Comparison of ENCODE assay signal across 6 worm cellular contexts in genomic region chrX:2972272-2973042, ce11.
TF ChIP-seq lines count a peak whose summit lies in the region.

No protein-coding gene starts in this region.

TF ChIP-seq in whole organism, L1 larva, 84 proteins besides CTCF, POLR2A, EP300 and RAD21 (continues in another document):
- no peak for TF ChIP-seq mep-1 (tag; optimal IDR thresholded peaks at IDR 0.05; lab: Kevin White, UChicago)
- TF ChIP-seq snpc-4 (tag; optimal IDR thresholded peaks at IDR 0.05; lab: Kevin White, UChicago), result no peak
- TF ChIP-seq aly-2 (tag; optimal IDR thresholded peaks at IDR 0.05; lab: Kevin White, UChicago), result no peak
- no peak for TF ChIP-seq xbp-1 (tag; optimal IDR thresholded peaks at IDR 0.05; lab: Kevin White, UChicago)
- TF ChIP-seq egl-13 (tag; optimal IDR thresholded peaks at IDR 0.05; lab: Kevin White, UChicago), result no peak
- TF ChIP-seq ceh-8 (GFP tag; optimal IDR thresholded peaks at IDR 0.05; lab: Kevin White, UChicago), result no peak
- TF ChIP-seq efl-3 (GFP tag; optimal IDR thresholded peaks at IDR 0.05; lab: Kevin White, UChicago), result no peak
- no peak for TF ChIP-seq egl-27 (tag; optimal IDR thresholded peaks at IDR 0.05; lab: Kevin White, UChicago)
- TF ChIP-seq ceh-63 (GFP tag; optimal IDR thresholded peaks at IDR 0.05; lab: Kevin White, UChicago), result peak; percentile 41
- no peak for TF ChIP-seq grh-1 (GFP tag; IDR thresholded peaks at IDR 0.05; lab: Robert Waterston, UW)
- TF ChIP-seq dsc-1 (tag; optimal IDR thresholded peaks at IDR 0.05; lab: Kevin White, UChicago), result no peak
- TF ChIP-seq mab-9 (GFP tag; IDR thresholded peaks at IDR 0.05; lab: Robert Waterston, UW), result no peak
- TF ChIP-seq fkh-10 (GFP tag; optimal IDR thresholded peaks at IDR 0.05; lab: Kevin White, UChicago), result no peak
- no peak for TF ChIP-seq isw-1 (GFP tag; IDR thresholded peaks at IDR 0.05; lab: Robert Waterston, UW)
- no peak for TF ChIP-seq ets-5 (GFP tag; IDR thresholded peaks at IDR 0.05; lab: Robert Waterston, UW)
- TF ChIP-seq ces-1 (GFP tag; optimal IDR thresholded peaks at IDR 0.05; lab: Kevin White, UChicago), result no peak
- TF ChIP-seq C16A3.4 (tag; optimal IDR thresholded peaks at IDR 0.05; lab: Kevin White, UChicago), result no peak

TF ChIP-seq in whole organism, L2 larva, 48 proteins besides CTCF, POLR2A, EP300 and RAD21 (continues in another document):
- TF ChIP-seq nhr-25 (tag; optimal IDR thresholded peaks at IDR 0.05; lab: Kevin White, UChicago) (peak; percentile 18), F13H6.1 (tag; optimal IDR thresholded peaks at IDR 0.05; lab: Kevin White, UChicago) (peak; percentile 11), egl-27 (tag; optimal IDR thresholded peaks at IDR 0.05; lab: Kevin White, UChicago) (no peak), alr-1 (tag; optimal IDR thresholded peaks at IDR 0.05; lab: Kevin White, UChicago) (no peak), ceh-16 (tag; optimal IDR thresholded peaks at IDR 0.05; lab: Kevin White, UChicago) (no peak), ama-1 (optimal IDR thresholded peaks at IDR 0.05; lab: Kevin White, UChicago) (no peak), fos-1 (tag; optimal IDR thresholded peaks at IDR 0.05; lab: Kevin White, UChicago) (peak; percentile 48), ztf-4 (tag; optimal IDR thresholded peaks at IDR 0.05; lab: Kevin White, UChicago) (peak; percentile 31), sma-9 (GFP tag; optimal IDR thresholded peaks at IDR 0.05; lab: Kevin White, UChicago) (peak; percentile 18), sma-9 (tag; optimal IDR thresholded peaks at IDR 0.05; lab: Kevin White, UChicago) (no peak), skn-1 (tag; optimal IDR thresholded peaks at IDR 0.05; lab: Kevin White, UChicago) (no peak), aly-2 (tag; optimal IDR thresholded peaks at IDR 0.05; lab: Kevin White, UChicago) (no peak), lin-39 (tag; optimal IDR thresholded peaks at IDR 0.05; lab: Kevin White, UChicago) (no peak), mdl-1 (tag; optimal IDR thresholded peaks at IDR 0.05; lab: Kevin White, UChicago) (no peak), nhr-6 (tag; optimal IDR thresholded peaks at IDR 0.05; lab: Kevin White, UChicago) (no peak), crh-2 (tag; optimal IDR thresholded peaks at IDR 0.05; lab: Kevin White, UChicago) (peak; percentile 62), ceh-82 (tag; optimal IDR thresholded peaks at IDR 0.05; lab: Kevin White, UChicago) (no peak)

TF ChIP-seq in whole organism, L3 larva, 47 proteins besides CTCF, POLR2A, EP300 and RAD21:
- TF ChIP-seq hmg-11 (tag; optimal IDR thresholded peaks at IDR 0.05; lab: Kevin White, UChicago) (peak; percentile 15), ceh-16 (tag; optimal IDR thresholded peaks at IDR 0.05; lab: Kevin White, UChicago) (no peak), ama-1 (optimal IDR thresholded peaks at IDR 0.05; lab: Kevin White, UChicago) (peak; percentile 66), elt-2 (tag; optimal IDR thresholded peaks at IDR 0.05; lab: Kevin White, UChicago) (peak; percentile 63), nhr-77 (tag; optimal IDR thresholded peaks at IDR 0.05; lab: Kevin White, UChicago) (no peak), egl-5 (tag; optimal IDR thresholded peaks at IDR 0.05; lab: Kevin White, UChicago) (peak; percentile 54), pqm-1 (tag; optimal IDR thresholded peaks at IDR 0.05; lab: Kevin White, UChicago) (no peak), ceh-28 (tag; optimal IDR thresholded peaks at IDR 0.05; lab: Kevin White, UChicago) (no peak), fos-1 (tag; optimal IDR thresholded peaks at IDR 0.05; lab: Kevin White, UChicago) (no peak), nhr-23 (tag; optimal IDR thresholded peaks at IDR 0.05; lab: Kevin White, UChicago) (peak; percentile 18), nhr-25 (tag; optimal IDR thresholded peaks at IDR 0.05; lab: Kevin White, UChicago) (peak; percentile 67), R02D3.7 (tag; optimal IDR thresholded peaks at IDR 0.05; lab: Kevin White, UChicago) (no peak), jun-1 (tag; optimal IDR thresholded peaks at IDR 0.05; lab: Kevin White, UChicago) (peak; percentile 56), nhr-28 (tag; optimal IDR thresholded peaks at IDR 0.05; lab: Kevin White, UChicago) (no peak), pha-4 (tag; optimal IDR thresholded peaks at IDR 0.05; lab: Kevin White, UChicago) (peak; percentile 60), unc-39 (tag; optimal IDR thresholded peaks at IDR 0.05; lab: Kevin White, UChicago) (no peak), ceh-82 (tag; optimal IDR thresholded peaks at IDR 0.05; lab: Kevin White, UChicago) (no peak)

TF ChIP-seq in whole organism, L4 larva, 104 proteins besides CTCF, POLR2A, EP300 and RAD21 (continues in another document):
- TF ChIP-seq hlh-11 (tag; optimal IDR thresholded peaks at IDR 0.05; lab: Kevin White, UChicago), result peak; percentile 73
- TF ChIP-seq php-3 (GFP tag; IDR thresholded peaks at IDR 0.05; lab: Robert Waterston, UW), result peak; percentile 84
- TF ChIP-seq pha-4 (GFP tag; IDR thresholded peaks at IDR 0.05; lab: Robert Waterston, UW), result no peak
- peak; percentile 4 for TF ChIP-seq pha-4 (tag; optimal IDR thresholded peaks at IDR 0.05; lab: Kevin White, UChicago)
- peak in 1 of 2 experiments; percentile 39 for TF ChIP-seq lsy-2 (tag; optimal IDR thresholded peaks at IDR 0.05; lab: Kevin White, UChicago)
- TF ChIP-seq Y48G9A.11 (GFP tag; IDR thresholded peaks at IDR 0.05; lab: Robert Waterston, UW), result no peak
- TF ChIP-seq mes-2 (tag; optimal IDR thresholded peaks at IDR 0.05; lab: Kevin White, UChicago; ENCODE audit: poor library complexity, severe bottlenecking), result no peak
- peak; percentile 51 for TF ChIP-seq nhr-28 (tag; optimal IDR thresholded peaks at IDR 0.05; lab: Kevin White, UChicago)
- no peak for TF ChIP-seq daf-16 (GFP tag; optimal IDR thresholded peaks at IDR 0.05; lab: Kevin White, UChicago)
- peak; percentile 70 for TF ChIP-seq daf-16 (tag; optimal IDR thresholded peaks at IDR 0.05; lab: Kevin White, UChicago)
- TF ChIP-seq hif-1 (tag; optimal IDR thresholded peaks at IDR 0.05; lab: Kevin White, UChicago), result peak in 1 of 2 experiments; percentile 23
- TF ChIP-seq mdl-1 (tag; optimal IDR thresholded peaks at IDR 0.05; lab: Kevin White, UChicago), result peak in 1 of 2 experiments; percentile 2
- peak; percentile 96 for TF ChIP-seq hlh-30 (tag; optimal IDR thresholded peaks at IDR 0.05; lab: Kevin White, UChicago; ENCODE audit: insufficient read depth)
- TF ChIP-seq R02D3.7 (tag; optimal IDR thresholded peaks at IDR 0.05; lab: Kevin White, UChicago), result no peak
- peak; percentile 30; the same call in 1 of the 2 replicates for TF ChIP-seq ceh-20 (GFP tag; IDR thresholded peaks at IDR 0.05; lab: Robert Waterston, UW)
- TF ChIP-seq mep-1 (tag; optimal IDR thresholded peaks at IDR 0.05; lab: Kevin White, UChicago), result peak; percentile 51

TF ChIP-seq in whole organism, late embryonic, 69 proteins besides CTCF, POLR2A, EP300 and RAD21:
- no peak for TF ChIP-seq nhr-232 (tag; optimal IDR thresholded peaks at IDR 0.05; lab: Kevin White, UChicago)
- TF ChIP-seq fkh-10 (GFP tag; optimal IDR thresholded peaks at IDR 0.05; lab: Kevin White, UChicago), result no peak
- peak; percentile 32 for TF ChIP-seq hlh-30 (tag; optimal IDR thresholded peaks at IDR 0.05; lab: Kevin White, UChicago; ENCODE audit: insufficient read depth)
- TF ChIP-seq che-1 (tag; optimal IDR thresholded peaks at IDR 0.05; lab: Kevin White, UChicago), result no peak
- no peak for TF ChIP-seq pqm-1 (tag; optimal IDR thresholded peaks at IDR 0.05; lab: Kevin White, UChicago)
- no peak for TF ChIP-seq unc-55 (GFP tag; optimal IDR thresholded peaks at IDR 0.05; lab: Kevin White, UChicago)
- no peak for TF ChIP-seq K09A11.1 (tag; optimal IDR thresholded peaks at IDR 0.05; lab: Kevin White, UChicago; ENCODE audit: insufficient read depth)
TF ChIP-seq in whole organism, late embryonic: peak in this region for 1.

TF ChIP-seq in whole organism, young adult, 124 proteins besides CTCF, POLR2A, EP300 and RAD21 (continues in another document):
- no peak for TF ChIP-seq bed-2 (GFP tag; IDR thresholded peaks at IDR 0.05; lab: Robert Waterston, UW)
- TF ChIP-seq lag-1 (GFP tag; IDR thresholded peaks at IDR 0.05; lab: Robert Waterston, UW), result no peak
- TF ChIP-seq K11D2.4 (GFP tag; IDR thresholded peaks at IDR 0.05; lab: Robert Waterston, UW), result no peak
- TF ChIP-seq unc-62 (GFP tag; optimal IDR thresholded peaks at IDR 0.05; lab: Kevin White, UChicago), result peak; percentile 29
- peak; percentile 3 for TF ChIP-seq F23B12.7 (tag; optimal IDR thresholded peaks at IDR 0.05; lab: Kevin White, UChicago; ENCODE audit: insufficient read depth)
- peak; percentile 9; the same call in 1 of the 2 replicates for TF ChIP-seq pbrm-1 (GFP tag; IDR thresholded peaks at IDR 0.05; lab: Robert Waterston, UW)
- TF ChIP-seq dpl-1 (GFP tag; optimal IDR thresholded peaks at IDR 0.05; lab: Kevin White, UChicago), result no peak
- peak; percentile 57; the same call in 1 of the 2 replicates for TF ChIP-seq nfyb-1 (GFP tag; IDR thresholded peaks at IDR 0.05; lab: Robert Waterston, UW)
- peak; percentile 32 for TF ChIP-seq lin-40 (tag; optimal IDR thresholded peaks at IDR 0.05; lab: Kevin White, UChicago)
- peak; percentile 37 for TF ChIP-seq ZK185.1 (tag; optimal IDR thresholded peaks at IDR 0.05; lab: Kevin White, UChicago; ENCODE audit: poor library complexity, severe bottlenecking)
- peak; percentile 17 for TF ChIP-seq tlf-1 (GFP tag; optimal IDR thresholded peaks at IDR 0.05; lab: Kevin White, UChicago)
- TF ChIP-seq rec-8 (tag; optimal IDR thresholded peaks at IDR 0.05; lab: Kevin White, UChicago), result no peak
- TF ChIP-seq nhr-80 (tag; optimal IDR thresholded peaks at IDR 0.05; lab: Kevin White, UChicago), result peak; percentile 43
- peak; percentile 4 for TF ChIP-seq madf-10 (tag; optimal IDR thresholded peaks at IDR 0.05; lab: Kevin White, UChicago)
- TF ChIP-seq nfya-2 (GFP tag; IDR thresholded peaks at IDR 0.05; lab: Robert Waterston, UW), result no peak
- TF ChIP-seq lin-54 (GFP tag; optimal IDR thresholded peaks at IDR 0.05; lab: Kevin White, UChicago), result no peak
- TF ChIP-seq sea-2 (GFP tag; IDR thresholded peaks at IDR 0.05; lab: Robert Waterston, UW), result no peak
- peak; percentile 49 for TF ChIP-seq ama-1 (optimal IDR thresholded peaks at IDR 0.05; lab: Kevin White, UChicago)
- no peak for TF ChIP-seq ama-1 (GFP tag; optimal IDR thresholded peaks at IDR 0.05; lab: Kevin White, UChicago)
- no peak for TF ChIP-seq nhr-120 (GFP tag; IDR thresholded peaks at IDR 0.05; lab: Robert Waterston, UW)
- TF ChIP-seq madf-3 (GFP tag; IDR thresholded peaks at IDR 0.05; lab: Robert Waterston, UW), result 0 out of 2 replicates have a peak, but pooled peaks have one; percentile 11
- TF ChIP-seq lsl-1 (GFP tag; optimal IDR thresholded peaks at IDR 0.05; lab: Kevin White, UChicago), result no peak
- TF ChIP-seq ekl-4 (GFP tag; IDR thresholded peaks at IDR 0.05; lab: Robert Waterston, UW), result peak; percentile 56
- TF ChIP-seq F22D6.2 (tag; optimal IDR thresholded peaks at IDR 0.05; lab: Kevin White, UChicago), result peak; percentile 34
- TF ChIP-seq ceh-27 (GFP tag; optimal IDR thresholded peaks at IDR 0.05; lab: Kevin White, UChicago), result peak; percentile 12
- no peak for TF ChIP-seq cebp-1 (GFP tag; IDR thresholded peaks at IDR 0.05; lab: Robert Waterston, UW)
- TF ChIP-seq cebp-1 (tag; optimal IDR thresholded peaks at IDR 0.05; lab: Kevin White, UChicago), result peak; percentile 53
- TF ChIP-seq ztf-26 (tag; optimal IDR thresholded peaks at IDR 0.05; lab: Kevin White, UChicago), result peak; percentile 40
